Fruit fly (Drosophila melanogaster): ENCODE measurements around the gene Coq4.

The Coq4 gene

dm6 chr3L:17402399-17402798 is 31.0 kb downstream of the Coq4 start:
- TF ChIP-seq sage (GFP tag; optimal IDR thresholded peaks at IDR 0.05) = no peak
- TF ChIP-seq Hnf4 (GFP tag; optimal IDR thresholded peaks at IDR 0.05) = no peak
- no peak for TF ChIP-seq fru (GFP tag; optimal IDR thresholded peaks at IDR 0.05)
- no peak for TF ChIP-seq psq (GFP tag; optimal IDR thresholded peaks at IDR 0.05)
- no peak for TF ChIP-seq CrebA (GFP tag; optimal IDR thresholded peaks at IDR 0.05; ENCODE audit: borderline replicate concordance)
- TF ChIP-seq Mio (GFP tag; optimal IDR thresholded peaks at IDR 0.05) = no peak
- TF ChIP-seq usp (GFP tag; optimal IDR thresholded peaks at IDR 0.05) = no peak
- TF ChIP-seq Jra (GFP tag; optimal IDR thresholded peaks at IDR 0.05) = no peak
- TF ChIP-seq CG9705 (GFP tag; optimal IDR thresholded peaks at IDR 0.05) = no peak
- TF ChIP-seq Vsx2 (GFP tag; optimal IDR thresholded peaks at IDR 0.05; ENCODE audit: partially characterized antibody) = no peak
- TF ChIP-seq dl (GFP tag; optimal IDR thresholded peaks at IDR 0.05; ENCODE audit: insufficient read depth in 1 of 2, partially characterized antibody in 2 of 2) = no peak
- no peak for TF ChIP-seq Dif (GFP tag; optimal IDR thresholded peaks at IDR 0.05; ENCODE audit: partially characterized antibody)
- no peak for TF ChIP-seq lola (GFP tag; optimal IDR thresholded peaks at IDR 0.05)
- TF ChIP-seq tai (GFP tag; optimal IDR thresholded peaks at IDR 0.05) = no peak
- TF ChIP-seq rgr (GFP tag; optimal IDR thresholded peaks at IDR 0.05) = no peak
- TF ChIP-seq jim (GFP tag; optimal IDR thresholded peaks at IDR 0.05) = no peak
- TF ChIP-seq dmrt93B (GFP tag; optimal IDR thresholded peaks at IDR 0.05) = no peak
- TF ChIP-seq N (GFP tag; optimal IDR thresholded peaks at IDR 0.05) = no peak
- no peak for TF ChIP-seq CG32264 (GFP tag; optimal IDR thresholded peaks at IDR 0.05)

dm6 chr3L:17401411-17401810 is 32.0 kb downstream of the Coq4 start:
- TF ChIP-seq jim (GFP tag; optimal IDR thresholded peaks at IDR 0.05) (no peak), N (GFP tag; optimal IDR thresholded peaks at IDR 0.05) (no peak), CG9705 (GFP tag; optimal IDR thresholded peaks at IDR 0.05) (no peak), br (GFP tag; optimal IDR thresholded peaks at IDR 0.05) (no peak), tai (GFP tag; optimal IDR thresholded peaks at IDR 0.05) (no peak), foxo (GFP tag; optimal IDR thresholded peaks at IDR 0.05) (no peak), rgr (GFP tag; optimal IDR thresholded peaks at IDR 0.05) (no peak), dl (GFP tag; optimal IDR thresholded peaks at IDR 0.05; ENCODE audit: insufficient read depth in 1 of 2, partially characterized antibody in 2 of 2) (no peak), pan (optimal IDR thresholded peaks at IDR 0.05) (no peak), Hnf4 (GFP tag; optimal IDR thresholded peaks at IDR 0.05) (no peak), HLH106 (tag; optimal IDR thresholded peaks at IDR 0.05) (no peak), dsf (GFP tag; optimal IDR thresholded peaks at IDR 0.05; ENCODE audit: borderline replicate concordance) (no peak)

- TF ChIP-seq jim (GFP tag; optimal IDR thresholded peaks at IDR 0.05) (no peak), Jra (GFP tag; optimal IDR thresholded peaks at IDR 0.05) (no peak), dsf (GFP tag; optimal IDR thresholded peaks at IDR 0.05; ENCODE audit: borderline replicate concordance) (no peak), sage (GFP tag; optimal IDR thresholded peaks at IDR 0.05) (no peak), foxo (GFP tag; optimal IDR thresholded peaks at IDR 0.05) (no peak), HLH106 (tag; optimal IDR thresholded peaks at IDR 0.05) (no peak), Dif (GFP tag; optimal IDR thresholded peaks at IDR 0.05; ENCODE audit: partially characterized antibody) (no peak), psq (GFP tag; optimal IDR thresholded peaks at IDR 0.05) (no peak), Rel (GFP tag; optimal IDR thresholded peaks at IDR 0.05) (no peak), Rel (tag; optimal IDR thresholded peaks at IDR 0.05) (no peak), Sp1 (GFP tag; optimal IDR thresholded peaks at IDR 0.05) (no peak), Abd-B (GFP tag; optimal IDR thresholded peaks at IDR 0.05) (no peak), dmrt93B (GFP tag; optimal IDR thresholded peaks at IDR 0.05) (no peak), OdsH (GFP tag; optimal IDR thresholded peaks at IDR 0.05) (no peak), Dfd (GFP tag; optimal IDR thresholded peaks at IDR 0.05) (no peak), br (GFP tag; optimal IDR thresholded peaks at IDR 0.05) (no peak), Myc (optimal IDR thresholded peaks at IDR 0.05) (no peak), GATAd (GFP tag; optimal IDR thresholded peaks at IDR 0.05) (no peak), N (GFP tag; optimal IDR thresholded peaks at IDR 0.05) (no peak), tai (GFP tag; optimal IDR thresholded peaks at IDR 0.05) (no peak), Vsx2 (GFP tag; optimal IDR thresholded peaks at IDR 0.05; ENCODE audit: partially characterized antibody) (no peak)
Observed at dm6 chr3L:17400911-17401310, 32.5 kb downstream of the Coq4 start.

DNA sequence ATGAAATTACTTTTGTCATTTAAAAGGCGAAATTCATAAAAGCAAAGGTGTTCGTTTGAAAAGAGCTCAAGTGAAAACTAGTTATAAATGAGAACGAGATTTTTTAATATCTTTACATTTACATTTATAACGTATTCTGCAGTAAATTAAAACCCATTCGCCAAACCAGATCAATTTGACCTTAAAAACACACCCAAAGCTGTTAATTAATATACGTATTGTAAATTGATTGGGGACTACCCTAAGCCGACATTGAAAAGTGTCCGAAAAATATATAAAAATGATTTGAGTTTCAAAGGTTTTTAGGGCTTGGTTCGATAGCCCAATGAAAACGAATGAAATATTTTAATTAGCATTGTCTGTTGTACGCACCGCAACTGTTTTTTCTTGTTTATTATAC is 34.4 kb downstream of the Coq4 start:
- TF ChIP-seq Rel (GFP tag; optimal IDR thresholded peaks at IDR 0.05) (no peak), Rel (tag; optimal IDR thresholded peaks at IDR 0.05) (peak; percentile 57), HLH106 (tag; optimal IDR thresholded peaks at IDR 0.05) (no peak)

Measured in whole organism, wandering third instar larva.